Fruit fly (Drosophila melanogaster) whole organism, prepupa: Measurements from ENCODE around the gene CG9536.

Source experiments
- CG10631 ChIP-seq: fragments of 200-800 bp; sonication (Bioruptor generic); optimal IDR thresholded peaks from 2 replicates; lab custom pipeline; 2016; ENCODE audit warnings: missing biosample characterization, missing genetic modification characterization
- CG1621 ChIP-seq: fragments of 200-800 bp; sonication (Bioruptor generic); optimal IDR thresholded peaks from 3 replicates; lab custom pipeline; 2018; ENCODE audit warnings: missing biosample characterization, mild to moderate bottlenecking, missing genetic modification characterization
- CG3032 ChIP-seq: fragments of 200-800 bp; optimal IDR thresholded peaks from 2 replicates; lab custom pipeline; 2019; ENCODE audit warnings: missing biosample characterization, mild to moderate bottlenecking, missing genetic modification characterization, moderate library complexity
- CG31627 ChIP-seq: fragments of 200-800 bp; sonication (Bioruptor generic); optimal IDR thresholded peaks from 3 replicates; lab custom pipeline; 2016; ENCODE audit warnings: missing biosample characterization, missing genetic modification characterization
- CG32006 ChIP-seq: fragments of 200-800 bp; sonication (Bioruptor generic); optimal IDR thresholded peaks from 3 replicates; lab custom pipeline; 2017; ENCODE audit warnings: missing biosample characterization, mild to moderate bottlenecking, missing genetic modification characterization
- CG34406 ChIP-seq: fragments of 200-800 bp; sonication (Bioruptor generic); optimal IDR thresholded peaks from 3 replicates; lab custom pipeline; 2016; ENCODE audit warnings: missing biosample characterization, missing genetic modification characterization
- CG3919 ChIP-seq: fragments of 200-800 bp; sonication (Bioruptor generic); optimal IDR thresholded peaks from 3 replicates; lab custom pipeline; 2016; ENCODE audit warnings: missing biosample characterization, missing genetic modification characterization
- CG4318 ChIP-seq: fragments of 200-800 bp; sonication (Bioruptor generic); optimal IDR thresholded peaks from 3 replicates; lab custom pipeline; 2017; ENCODE audit warnings: missing biosample characterization, mild to moderate bottlenecking, missing genetic modification characterization
- CG6163 ChIP-seq: fragments of 200-800 bp; sonication (Bioruptor generic); IDR thresholded peaks from 3 replicates; pipeline ENCODE4 v1.3.6; 2022; ENCODE audit warnings: missing biosample characterization, missing genetic modification characterization
- CG6276 ChIP-seq: fragments of 200-800 bp; sonication (Bioruptor generic); optimal IDR thresholded peaks from 2 replicates; lab custom pipeline; 2017; ENCODE audit warnings: missing biosample characterization, mild to moderate bottlenecking, missing genetic modification characterization
- CG6792 ChIP-seq: fragments of 200-800 bp; sonication (Bioruptor generic); optimal IDR thresholded peaks from 3 replicates; lab custom pipeline; 2016; ENCODE audit warnings: missing biosample characterization, missing genetic modification characterization
- CG6808 ChIP-seq: fragments of 200-800 bp; sonication (Bioruptor generic); optimal IDR thresholded peaks from 3 replicates; lab custom pipeline; 2017; ENCODE audit warnings: missing biosample characterization, missing genetic modification characterization, mild to moderate bottlenecking, moderate library complexity, missing genetic modification reagents
- CG6854 ChIP-seq: fragments of 200-800 bp; sonication (Bioruptor generic); optimal IDR thresholded peaks from 2 replicates; lab custom pipeline; 2017; ENCODE audit warnings: missing biosample characterization, mild to moderate bottlenecking, missing genetic modification characterization
- CG8119 ChIP-seq: fragments of 200-800 bp; sonication (Bioruptor generic); IDR thresholded peaks from 3 replicates; pipeline ENCODE4 v1.3.6; 2022; ENCODE audit warnings: missing biosample characterization, missing genetic modification characterization
- CG8632 ChIP-seq: fragments of 200-800 bp; sonication (Bioruptor generic); optimal IDR thresholded peaks from 3 replicates; lab custom pipeline; 2016; ENCODE audit warnings: missing biosample characterization, missing genetic modification characterization
- Eip75B ChIP-seq: fragments of 200-800 bp; sonication (Bioruptor generic); optimal IDR thresholded peaks from 3 replicates; lab custom pipeline; 2016; ENCODE audit warnings: missing biosample characterization, missing genetic modification characterization
- Eip78C ChIP-seq: fragments of 200-800 bp; sonication (Bioruptor generic); peaks from one replicate; lab custom pipeline; 2016; ENCODE audit warnings: missing biosample characterization, missing genetic modification characterization
- Eip93F ChIP-seq: fragments of 200-800 bp; sonication (Bioruptor generic); optimal IDR thresholded peaks from 2 replicates; lab custom pipeline; 2016; ENCODE audit warnings: missing biosample characterization, mild to moderate bottlenecking, missing genetic modification characterization
- Ets21C ChIP-seq: fragments of 200-800 bp; sonication (Bioruptor generic); optimal IDR thresholded peaks from 3 replicates; lab custom pipeline; 2016; ENCODE audit warnings: missing biosample characterization, missing genetic modification characterization
- Ets96B ChIP-seq: fragments of 200-800 bp; optimal IDR thresholded peaks from 2 replicates; lab custom pipeline; 2019; ENCODE audit warnings: missing biosample characterization, mild to moderate bottlenecking, missing genetic modification characterization, moderate library complexity
- Gug ChIP-seq: fragments of 200-800 bp; sonication (Bioruptor generic); IDR thresholded peaks from 2 replicates; pipeline ENCODE4 v1.3.6; 2022; ENCODE audit warnings: missing biosample characterization, missing genetic modification characterization
- Hr38 ChIP-seq: sonication (Bioruptor generic); optimal IDR thresholded peaks from 2 replicates; lab custom pipeline; 2016; ENCODE audit warnings: missing biosample characterization, missing genetic modification characterization
- Hr39 ChIP-seq: fragments of 200-800 bp; sonication (Bioruptor generic); optimal IDR thresholded peaks from 2 replicates; lab custom pipeline; 2016; ENCODE audit warnings: missing biosample characterization, missing genetic modification characterization
- Lpt ChIP-seq: fragments of 200-800 bp; sonication (Bioruptor generic); optimal IDR thresholded peaks from 3 replicates; lab custom pipeline; 2016; ENCODE audit warnings: missing biosample characterization, missing genetic modification characterization
- OdsH ChIP-seq: fragments of 200-800 bp; sonication (Bioruptor generic); optimal IDR thresholded peaks from 3 replicates; lab custom pipeline; 2016; ENCODE audit warnings: missing biosample characterization, missing genetic modification characterization
- Sox15 ChIP-seq: fragments of 200-800 bp; sonication (Bioruptor generic); optimal IDR thresholded peaks from 3 replicates; lab custom pipeline; 2016; ENCODE audit warnings: missing biosample characterization, missing genetic modification characterization
- achi ChIP-seq: fragments of 200-800 bp; sonication (Bioruptor generic); optimal IDR thresholded peaks from 3 replicates; lab custom pipeline; 2016; ENCODE audit warnings: missing biosample characterization, missing genetic modification characterization
- cyc ChIP-seq: fragments of 200-800 bp; sonication (Bioruptor generic); optimal IDR thresholded peaks from 3 replicates; lab custom pipeline; 2016; ENCODE audit warnings: missing biosample characterization, missing genetic modification characterization
- dac ChIP-seq: fragments of 200-800 bp; sonication (Bioruptor generic); optimal IDR thresholded peaks from 2 replicates; lab custom pipeline; 2017; ENCODE audit warnings: missing biosample characterization, mild to moderate bottlenecking, missing genetic modification characterization
- dsx ChIP-seq: fragments of 200-800 bp; optimal IDR thresholded peaks from 3 replicates; lab custom pipeline; 2019; ENCODE audit warnings: missing biosample characterization, mild to moderate bottlenecking, missing genetic modification characterization, moderate library complexity; ENCODE audit not compliant: poor library complexity, severe bottlenecking
- esn ChIP-seq: fragments of 200-800 bp; sonication (Bioruptor generic); optimal IDR thresholded peaks from 2 replicates; lab custom pipeline; 2016; ENCODE audit warnings: missing biosample characterization, mild to moderate bottlenecking, missing genetic modification characterization, moderate library complexity
- fkh ChIP-seq: fragments of 200-800 bp; sonication (Bioruptor generic); optimal IDR thresholded peaks from 3 replicates; lab custom pipeline; 2017; ENCODE audit warnings: missing biosample characterization, mild to moderate bottlenecking, missing genetic modification characterization, moderate library complexity
- lz ChIP-seq: fragments of 200-800 bp; sonication (Bioruptor generic); optimal IDR thresholded peaks from 3 replicates; lab custom pipeline; 2016; ENCODE audit warnings: missing biosample characterization, missing genetic modification characterization
- net ChIP-seq: fragments of 200-800 bp; sonication (Bioruptor generic); optimal IDR thresholded peaks from 3 replicates; lab custom pipeline; 2016; ENCODE audit warnings: missing biosample characterization, missing genetic modification characterization
- pdm3 ChIP-seq: fragments of 200-800 bp; sonication (Bioruptor generic); optimal IDR thresholded peaks from 3 replicates; lab custom pipeline; 2016; ENCODE audit warnings: missing biosample characterization, missing genetic modification characterization
- spab ChIP-seq: fragments of 200-800 bp; sonication (Bioruptor generic); optimal IDR thresholded peaks from 2 replicates; lab custom pipeline; 2017; ENCODE audit warnings: missing biosample characterization, mild to moderate bottlenecking, missing genetic modification characterization, missing genetic modification reagents
- ss ChIP-seq, 2 experiments: fragments of 200-800 bp; sonication (Bioruptor generic); optimal IDR thresholded peaks; 2 replicates in 1 of 2; 3 replicates in 1 of 2; lab custom pipeline; 2017 to 2018; ENCODE audit warnings: mild to moderate bottlenecking in 2 of 2, missing biosample characterization in 2 of 2, missing genetic modification characterization in 2 of 2, moderate library complexity in 1 of 2
- svp ChIP-seq: fragments of 200-800 bp; sonication (Bioruptor generic); peaks from one replicate; lab custom pipeline; 2016; ENCODE audit warnings: missing biosample characterization, missing genetic modification characterization
- topi ChIP-seq: fragments of 200-800 bp; sonication (Bioruptor generic); optimal IDR thresholded peaks from 3 replicates; lab custom pipeline; 2016; ENCODE audit warnings: missing biosample characterization, missing genetic modification characterization

CG9536 gene

dm6 chr2L:6490783-6491249 lies 14.0 kb upstream of the CG9536 start, which contains the start of the genes Phf5a and CG31638 (continued):
- peak; percentile 68 for TF ChIP-seq CG8632 (GFP tag; lab: Kevin White, UChicago)
- no peak for TF ChIP-seq CG6276 (GFP tag; lab: Kevin White, UChicago)
- peak; percentile 93 for TF ChIP-seq CG8119 (GFP tag; lab: Robert Waterston, UW)
- TF ChIP-seq Lpt = peak; percentile 72
- TF ChIP-seq net = no peak
- TF ChIP-seq lz (GFP tag; lab: Kevin White, UChicago) = peak; percentile 92
- TF ChIP-seq fkh (GFP tag; lab: Kevin White, UChicago) = peak; percentile 58
- TF ChIP-seq ss (GFP tag; optimal IDR thresholded peaks at IDR 0.05; lab: Kevin White, UChicago) = no peak
- TF ChIP-seq Hr38 = peak; percentile 32
- TF ChIP-seq CG4318 (GFP tag; lab: Kevin White, UChicago) = no peak
- TF ChIP-seq Ets96B (tag; lab: Kevin White, UChicago) = peak; percentile 42
- peak; percentile 36 for TF ChIP-seq cyc (GFP tag; lab: Kevin White, UChicago)

- TF ChIP-seq Eip93F (no peak), CG32006 (GFP tag; lab: Kevin White, UChicago) (peak; percentile 19), spab (GFP tag; lab: Kevin White, UChicago) (no peak), CG3919 (GFP tag; lab: Kevin White, UChicago) (peak; percentile 67), Eip75B (GFP tag; lab: Kevin White, UChicago) (no peak), CG6792 (peak; percentile 22), CG8119 (GFP tag; lab: Robert Waterston, UW) (no peak), lz (GFP tag; lab: Kevin White, UChicago) (peak; percentile 47), Hr39 (peak; percentile 57), topi (GFP tag; lab: Kevin White, UChicago) (peak; percentile 45), pdm3 (GFP tag; lab: Kevin White, UChicago) (peak; percentile 57), Eip78C (GFP tag; lab: Kevin White, UChicago) (peak; percentile 84), svp (GFP tag; lab: Kevin White, UChicago) (no peak), Sox15 (GFP tag; lab: Kevin White, UChicago) (peak; percentile 8), esn (GFP tag; lab: Kevin White, UChicago) (peak; percentile 63), CG34406 (peak; percentile 41), CG3032 (peak; percentile 22), Ets21C (GFP tag; lab: Kevin White, UChicago) (peak; percentile 23), cyc (GFP tag; lab: Kevin White, UChicago) (peak; percentile 64), CG1621 (peak; percentile 31), CG6163 (0 out of 3 replicates have a peak, but pooled peaks have one; percentile 47), CG10631 (peak; percentile 45), dsx (GFP tag; lab: Kevin White, UChicago) (peak; percentile 22), OdsH (GFP tag; lab: Kevin White, UChicago) (peak; percentile 59), achi (GFP tag; lab: Kevin White, UChicago) (peak; percentile 36), CG6854 (GFP tag; lab: Kevin White, UChicago) (no peak), fkh (GFP tag; lab: Kevin White, UChicago) (peak; percentile 69), CG6276 (GFP tag; lab: Kevin White, UChicago) (no peak), CG31627 (peak; percentile 50), Gug (GFP tag; lab: Robert Waterston, UW) (no peak), CG8632 (GFP tag; lab: Kevin White, UChicago) (peak; percentile 2), dac (no peak), CG6808 (GFP tag; lab: Kevin White, UChicago) (no peak), CG4318 (GFP tag; lab: Kevin White, UChicago) (no peak)
Observed at dm6 chr2L:6488676-6489140, 11.9 kb upstream of the CG9536 start, which contains the start of the genes KFase and epsilonCOP. Gene KFase (minus strand): TSS chr2L:6488756. Gene epsilonCOP (plus strand): TSS chr2L:6489090.
